Fruit fly (Drosophila melanogaster) whole organism, embryonic: ENCODE results near the gene CG34138.

Experiments used
- Abd-B ChIP-seq: fragments of 200-800 bp; sonication (Bioruptor generic); optimal IDR thresholded peaks from 2 replicates; lab custom pipeline; 2018; ENCODE audit warnings: missing biosample characterization, mild to moderate bottlenecking, missing genetic modification characterization, moderate library complexity
- B-H1 ChIP-seq: fragments of 200-800 bp; sonication (Bioruptor generic); IDR thresholded peaks from 3 replicates; pipeline ENCODE4 v1.3.6; 2022; ENCODE audit warnings: missing biosample characterization, missing genetic modification characterization
- Bdp1 ChIP-seq: fragments of 200-800 bp; sonication (Bioruptor generic); optimal IDR thresholded peaks from 3 replicates; lab custom pipeline; 2016; ENCODE audit warnings: missing biosample characterization, missing genetic modification characterization
- C15 ChIP-seq: fragments of 200-800 bp; sonication (Bioruptor generic); IDR thresholded peaks from 3 replicates; pipeline ENCODE4 v1.3.6; 2022; ENCODE audit warnings: missing biosample characterization, missing genetic modification characterization
- CG10462 ChIP-seq: fragments of 200-800 bp; sonication (Bioruptor generic); optimal IDR thresholded peaks from 2 replicates; lab custom pipeline; 2016; ENCODE audit warnings: missing biosample characterization, missing genetic modification characterization
- CG10565 ChIP-seq: fragments of 200-800 bp; sonication (Bioruptor generic); optimal IDR thresholded peaks from 3 replicates; lab custom pipeline; 2016; ENCODE audit warnings: missing biosample characterization, mild to moderate bottlenecking, missing genetic modification characterization
- CG10959 ChIP-seq: fragments of 200-800 bp; sonication (Bioruptor generic); IDR thresholded peaks from 2 replicates; pipeline ENCODE4 v1.3.6; 2022; ENCODE audit warnings: missing biosample characterization, missing genetic modification characterization
- CG13624 ChIP-seq: fragments of 200-800 bp; sonication (Bioruptor generic); optimal IDR thresholded peaks from 2 replicates; lab custom pipeline; 2016; ENCODE audit warnings: missing biosample characterization, missing genetic modification characterization
- CG13775 ChIP-seq: fragments of 200-800 bp; sonication (Bioruptor generic); optimal IDR thresholded peaks from 3 replicates; lab custom pipeline; 2017; ENCODE audit warnings: missing biosample characterization, mild to moderate bottlenecking, missing genetic modification characterization
- CG14860 ChIP-seq: fragments of 200-800 bp; sonication (Bioruptor generic); IDR thresholded peaks from 3 replicates; pipeline ENCODE4 v1.3.6; 2022; ENCODE audit warnings: missing biosample characterization, missing genetic modification characterization; ENCODE audit not compliant: partially characterized antibody
- CG15479 ChIP-seq: fragments of 200-800 bp; sonication (Bioruptor generic); optimal IDR thresholded peaks from 3 replicates; lab custom pipeline; 2019; ENCODE audit warnings: missing biosample characterization, mild to moderate bottlenecking, missing genetic modification characterization, moderate library complexity
- CG15514 ChIP-seq: fragments of 200-800 bp; sonication (Bioruptor generic); optimal IDR thresholded peaks from 3 replicates; lab custom pipeline; 2017; ENCODE audit warnings: missing biosample characterization, missing genetic modification characterization, mild to moderate bottlenecking, moderate library complexity, missing genetic modification reagents
- CG16779 ChIP-seq: fragments of 200-800 bp; sonication (Bioruptor generic); IDR thresholded peaks from 2 replicates; pipeline ENCODE4 v1.3.6; 2022; ENCODE audit warnings: missing biosample characterization, missing genetic modification characterization
- CG17361 ChIP-seq: fragments of 200-800 bp; sonication (Bioruptor generic); IDR thresholded peaks from 3 replicates; pipeline ENCODE4 v1.3.6; 2022; ENCODE audit warnings: missing biosample characterization, missing genetic modification characterization
- CG18764 ChIP-seq: fragments of 200-800 bp; sonication (Bioruptor generic); optimal IDR thresholded peaks from 3 replicates; lab custom pipeline; 2016; ENCODE audit warnings: missing biosample characterization, missing genetic modification characterization
- CG8388 ChIP-seq: fragments of 200-800 bp; sonication (Bioruptor generic); optimal IDR thresholded peaks from 2 replicates; lab custom pipeline; 2019; ENCODE audit warnings: missing biosample characterization, mild to moderate bottlenecking, missing genetic modification characterization, moderate library complexity
- CG9817 ChIP-seq: fragments of 200-800 bp; sonication (Bioruptor generic); optimal IDR thresholded peaks from 2 replicates; lab custom pipeline; 2018; ENCODE audit warnings: missing biosample characterization, mild to moderate bottlenecking, missing genetic modification characterization, moderate library complexity
- Camta ChIP-seq: fragments of 200-800 bp; sonication (Bioruptor generic); optimal IDR thresholded peaks from 2 replicates; lab custom pipeline; 2016; ENCODE audit warnings: missing biosample characterization, missing genetic modification characterization
- CrebB ChIP-seq: fragments of 200-800 bp; sonication (Bioruptor generic); optimal IDR thresholded peaks from 3 replicates; lab custom pipeline; 2018; ENCODE audit warnings: missing biosample characterization, mild to moderate bottlenecking, missing genetic modification characterization
- Dref ChIP-seq: fragments of 200-800 bp; sonication (Bioruptor generic); IDR thresholded peaks from 2 replicates; pipeline ENCODE4 v1.3.6; 2022; ENCODE audit warnings: missing biosample characterization, missing genetic modification characterization
- E2f1 ChIP-seq: fragments of 200-800 bp; sonication (Bioruptor generic); IDR thresholded peaks from 2 replicates; pipeline ENCODE4 v1.3.6; 2022; ENCODE audit warnings: missing biosample characterization, missing genetic modification characterization
- Gug ChIP-seq: fragments of 200-800 bp; sonication (Bioruptor generic); IDR thresholded peaks from 4 replicates; pipeline ENCODE4 v1.3.6; 2022; ENCODE audit warnings: missing biosample characterization, missing genetic modification characterization
- HLH3B ChIP-seq: fragments of 200-800 bp; sonication (Bioruptor generic); IDR thresholded peaks from 2 replicates; pipeline ENCODE4 v1.3.6; 2022; ENCODE audit warnings: missing biosample characterization, missing genetic modification characterization
- Hmr ChIP-seq: fragments of 200-800 bp; sonication (Bioruptor generic); optimal IDR thresholded peaks from 3 replicates; lab custom pipeline; 2017; ENCODE audit warnings: mild to moderate bottlenecking, missing biosample characterization, missing genetic modification reagents, missing genetic modification characterization
- MESR4 ChIP-seq: fragments of 200-800 bp; sonication (Bioruptor generic); optimal IDR thresholded peaks from 2 replicates; lab custom pipeline; 2018; ENCODE audit warnings: missing biosample characterization, mild to moderate bottlenecking, missing genetic modification characterization, moderate library complexity
- Mad ChIP-seq: fragments of 200-800 bp; sonication (Bioruptor generic); optimal IDR thresholded peaks from 2 replicates; lab custom pipeline; 2016; ENCODE audit warnings: missing biosample characterization, missing genetic modification characterization
- Oaz ChIP-seq: fragments of 200-800 bp; sonication (Bioruptor generic); IDR thresholded peaks from 2 replicates; pipeline ENCODE4 v1.3.6; 2022; ENCODE audit warnings: missing biosample characterization, missing genetic modification characterization
- Sin3A ChIP-seq: fragments of >200 bp; optimal IDR thresholded peaks from 2 replicates; lab custom pipeline; 2018
- abd-A ChIP-seq: fragments of 200-800 bp; sonication (Bioruptor generic); optimal IDR thresholded peaks from 3 replicates; lab custom pipeline; 2019; ENCODE audit warnings: missing biosample characterization, mild to moderate bottlenecking, missing genetic modification characterization, moderate library complexity
- ato ChIP-seq: fragments of 200-800 bp; sonication (Bioruptor generic); IDR thresholded peaks from 2 replicates; pipeline ENCODE4 v1.3.6; 2022; ENCODE audit warnings: missing biosample characterization, missing genetic modification characterization; ENCODE audit not compliant: partially characterized antibody
- bowl ChIP-seq: fragments of 200-800 bp; sonication (Bioruptor generic); IDR thresholded peaks from 2 replicates; pipeline ENCODE4 v1.3.6; 2022; ENCODE audit warnings: missing biosample characterization, missing genetic modification characterization
- cas ChIP-seq: fragments of 200-800 bp; sonication (Bioruptor generic); IDR thresholded peaks from 2 replicates; pipeline ENCODE4 v1.3.6; 2022; ENCODE audit warnings: missing biosample characterization, missing genetic modification characterization
- dm ChIP-seq: fragments of 200-800 bp; sonication (Bioruptor generic); optimal IDR thresholded peaks from 3 replicates; lab custom pipeline; 2016; ENCODE audit warnings: missing biosample characterization, missing genetic modification characterization
- dysf ChIP-seq: fragments of 200-800 bp; sonication (Bioruptor generic); IDR thresholded peaks from 3 replicates; pipeline ENCODE4 v1.3.6; 2022; ENCODE audit warnings: missing biosample characterization, missing genetic modification characterization
- jumu ChIP-seq: fragments of 200-800 bp; sonication (Bioruptor generic); optimal IDR thresholded peaks from 3 replicates; lab custom pipeline; 2016; ENCODE audit warnings: missing biosample characterization, missing genetic modification characterization
- knrl ChIP-seq: fragments of 200-800 bp; sonication (Bioruptor generic); IDR thresholded peaks from 3 replicates; pipeline ENCODE4 v1.3.6; 2022; ENCODE audit warnings: missing biosample characterization, missing genetic modification characterization; ENCODE audit not compliant: partially characterized antibody
- lilli ChIP-seq: fragments of 200-800 bp; sonication (Bioruptor generic); optimal IDR thresholded peaks from 3 replicates; lab custom pipeline; 2016; ENCODE audit warnings: missing biosample characterization, missing genetic modification characterization
- mld ChIP-seq: fragments of 200-800 bp; sonication (Bioruptor generic); IDR thresholded peaks from 3 replicates; pipeline ENCODE4 v1.3.6; 2022; ENCODE audit warnings: missing biosample characterization, missing genetic modification characterization; ENCODE audit not compliant: partially characterized antibody
- pfk ChIP-seq: fragments of 200-800 bp; sonication (Bioruptor generic); optimal IDR thresholded peaks from 2 replicates; lab custom pipeline; 2018; ENCODE audit warnings: missing biosample characterization, mild to moderate bottlenecking, missing genetic modification characterization, moderate library complexity
- pnt ChIP-seq: fragments of 200-800 bp; sonication (Bioruptor generic); optimal IDR thresholded peaks from 3 replicates; lab custom pipeline; 2016; ENCODE audit warnings: missing biosample characterization, missing genetic modification characterization
- salm ChIP-seq: fragments of 200-800 bp; sonication (Bioruptor generic); optimal IDR thresholded peaks from 2 replicates; lab custom pipeline; 2018; ENCODE audit warnings: missing biosample characterization, mild to moderate bottlenecking, missing genetic modification characterization
- sc ChIP-seq, 3 experiments: fragments of >200 bp in 2 of 3; fragments of 200-800 bp in 1 of 3; sonication (Bioruptor generic) in 1 of 3; optimal IDR thresholded peaks; 2 replicates in 2 of 3; 3 replicates in 1 of 3; lab custom pipeline; 2017; ENCODE audit warnings: mild to moderate bottlenecking in 1 of 3, missing biosample characterization in 1 of 3, missing genetic modification characterization in 1 of 3, missing genetic modification reagents in 1 of 3
- scrt ChIP-seq: fragments of 200-800 bp; sonication (Bioruptor generic); optimal IDR thresholded peaks from 2 replicates; lab custom pipeline; 2018; ENCODE audit warnings: missing biosample characterization, mild to moderate bottlenecking, missing genetic modification characterization, moderate library complexity
- stc ChIP-seq: fragments of 200-800 bp; sonication (Bioruptor generic); IDR thresholded peaks from 2 replicates; pipeline ENCODE4 v1.3.6; 2022; ENCODE audit warnings: missing biosample characterization, missing genetic modification characterization
- sug ChIP-seq: fragments of 200-800 bp; optimal IDR thresholded peaks from 2 replicates; lab custom pipeline; 2019; ENCODE audit warnings: missing biosample characterization, mild to moderate bottlenecking, missing genetic modification characterization, moderate library complexity
- tio ChIP-seq: fragments of 200-800 bp; sonication (Bioruptor generic); optimal IDR thresholded peaks from 2 replicates; lab custom pipeline; 2017; ENCODE audit warnings: missing biosample characterization, missing genetic modification characterization, inconsistent platforms
- trem ChIP-seq: fragments of 200-800 bp; optimal IDR thresholded peaks from 3 replicates; lab custom pipeline; 2019; ENCODE audit warnings: missing biosample characterization, mild to moderate bottlenecking, missing genetic modification characterization, moderate library complexity
- zen ChIP-seq: fragments of 200-800 bp; sonication (Bioruptor generic); optimal IDR thresholded peaks from 3 replicates; lab custom pipeline; 2018; ENCODE audit warnings: missing biosample characterization, mild to moderate bottlenecking, missing genetic modification characterization, moderate library complexity
- zf30C ChIP-seq: fragments of 200-800 bp; sonication (Bioruptor generic); optimal IDR thresholded peaks from 3 replicates; lab custom pipeline; 2018; ENCODE audit warnings: missing biosample characterization, mild to moderate bottlenecking, missing genetic modification characterization
- zfh1 ChIP-seq: fragments of 200-800 bp; sonication (Bioruptor generic); IDR thresholded peaks from 3 replicates; pipeline ENCODE4 v1.3.6; 2022; ENCODE audit warnings: missing biosample characterization, missing genetic modification characterization

The CG34138 gene

DNA sequence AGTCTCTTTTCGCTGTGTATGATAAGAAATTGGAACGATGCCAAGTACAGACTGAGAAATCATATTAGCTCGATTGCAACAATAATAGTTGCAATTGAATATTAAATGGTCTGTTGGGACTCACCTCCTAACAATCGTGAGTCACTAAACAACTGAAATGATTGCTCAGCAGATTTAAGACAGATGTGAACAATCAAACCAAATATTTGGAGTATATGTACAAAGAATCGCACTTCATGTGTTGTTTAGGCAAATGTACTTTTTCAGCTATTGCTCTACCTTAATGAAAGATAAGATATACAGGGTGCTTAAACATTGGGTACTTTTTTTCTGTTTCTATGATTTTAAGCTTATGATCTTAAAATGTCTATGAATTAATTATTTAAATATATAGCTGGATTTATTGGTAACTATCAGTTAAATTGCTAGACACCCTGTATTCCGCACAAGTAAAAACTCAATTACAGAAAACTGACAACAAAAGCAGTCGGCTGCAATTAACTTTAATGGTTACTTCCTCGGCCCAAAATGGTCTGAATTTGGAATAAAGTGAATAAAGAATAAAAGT, 6.8 kb downstream of the CG34138 start (continued):
- peak; percentile 39 for TF ChIP-seq CG10462 (GFP tag; lab: Kevin White, UChicago)
- peak; percentile 34 for TF ChIP-seq Mad
- TF ChIP-seq cas (GFP tag; lab: Robert Waterston, UW) = peak; percentile 76; the same call in 1 of the 2 replicates
- peak; percentile 92 for TF ChIP-seq stc (GFP tag; lab: Robert Waterston, UW)
- peak; percentile 82 for TF ChIP-seq CG15514
- TF ChIP-seq tio (GFP tag; lab: Kevin White, UChicago) = peak; percentile 60
- TF ChIP-seq CrebB (tag; lab: Kevin White, UChicago) = peak; percentile 83
- no peak for TF ChIP-seq pfk
- TF ChIP-seq salm (tag; lab: Kevin White, UChicago) = peak; percentile 88
- peak; percentile 89 for TF ChIP-seq Hmr
- TF ChIP-seq CG16779 = peak; percentile 83; the same call in 1 of the 2 replicates
- peak; percentile 78 for TF ChIP-seq B-H1
- peak; percentile 70 for TF ChIP-seq CG13624 (GFP tag; lab: Kevin White, UChicago)
- TF ChIP-seq dysf = peak; percentile 91
- no peak for TF ChIP-seq zf30C (GFP tag; lab: Kevin White, UChicago)
- peak; percentile 80 for TF ChIP-seq CG9817 (tag; lab: Kevin White, UChicago)
- TF ChIP-seq sug (tag; lab: Kevin White, UChicago) = peak; percentile 69
- no peak for TF ChIP-seq sc (optimal IDR thresholded peaks at IDR 0.05; lab: Kevin White, UChicago)
- peak; percentile 50 for TF ChIP-seq sc (GFP tag; optimal IDR thresholded peaks at IDR 0.05; lab: Kevin White, UChicago)
- peak; percentile 56 for TF ChIP-seq CG18764 (GFP tag; lab: Kevin White, UChicago)
- TF ChIP-seq Dref (GFP tag; lab: Robert Waterston, UW) = no peak
- no peak for TF ChIP-seq dm (GFP tag; lab: Kevin White, UChicago)
- no peak for TF ChIP-seq ato (GFP tag; lab: Robert Waterston, UW)
- TF ChIP-seq C15 (GFP tag; lab: Robert Waterston, UW) = peak; percentile 82; the same call in 2 of the 3 replicates
- no peak for TF ChIP-seq CG15479
- TF ChIP-seq Gug (GFP tag; lab: Robert Waterston, UW) = peak; percentile 42; the same call in 2 of the 4 replicates
- TF ChIP-seq zen (tag; lab: Kevin White, UChicago) = peak; percentile 71
- peak; percentile 31 for TF ChIP-seq jumu (GFP tag; lab: Kevin White, UChicago)
- no peak for TF ChIP-seq abd-A
- TF ChIP-seq E2f1 = peak; percentile 87
- TF ChIP-seq trem (tag; lab: Kevin White, UChicago) = peak; percentile 85
- peak; percentile 64 for TF ChIP-seq scrt
- TF ChIP-seq zfh1 (GFP tag; lab: Robert Waterston, UW) = peak; percentile 90
- TF ChIP-seq MESR4 (GFP tag; lab: Kevin White, UChicago) = no peak
- peak; percentile 56 for TF ChIP-seq Camta (GFP tag; lab: Kevin White, UChicago)
- peak; percentile 77; the same call in 2 of the 3 replicates for TF ChIP-seq CG17361 (GFP tag; lab: Robert Waterston, UW)
- TF ChIP-seq CG14860 = no peak
- TF ChIP-seq CG8388 (GFP tag; lab: Kevin White, UChicago) = peak; percentile 85
- peak; percentile 75 for TF ChIP-seq Oaz (GFP tag; lab: Robert Waterston, UW)
- no peak for TF ChIP-seq Abd-B (GFP tag; lab: Kevin White, UChicago)
- peak; percentile 50; the same call in 1 of the 2 replicates for TF ChIP-seq CG10959
- TF ChIP-seq mld (GFP tag; lab: Robert Waterston, UW) = no peak
- TF ChIP-seq bowl = peak; percentile 63; the same call in 1 of the 2 replicates
- no peak for TF ChIP-seq pnt
- TF ChIP-seq CG10565 (GFP tag; lab: Kevin White, UChicago) = peak; percentile 9
- TF ChIP-seq Sin3A (lab: Kevin White, UChicago) = no peak
- peak; percentile 90 for TF ChIP-seq HLH3B (GFP tag; lab: Robert Waterston, UW)
- peak; percentile 27 for TF ChIP-seq Bdp1
- peak; percentile 75 for TF ChIP-seq lilli (GFP tag; lab: Kevin White, UChicago)
- no peak for TF ChIP-seq knrl (GFP tag; lab: Robert Waterston, UW)
- TF ChIP-seq CG13775 = peak; percentile 76
